Worm (Caenorhabditis elegans) whole organism, L3 larva: ENCODE results near the gene nhr-260.

Experiments used
- aly-2 ChIP-seq: fragments of 150-350 bp; optimal IDR thresholded peaks from 2 replicates; lab custom pipeline; 2014; ENCODE audit warnings: missing biosample characterization, missing genetic modification characterization
- ama-1 ChIP-seq: fragments of 150-350 bp; optimal IDR thresholded peaks from 2 replicates; lab custom pipeline; 2018
- ceh-16 ChIP-seq: sonication (generic microtip); optimal IDR thresholded peaks from 2 replicates; lab custom pipeline; 2017; ENCODE audit warnings: missing biosample characterization, missing genetic modification characterization
- ceh-28 ChIP-seq: fragments of 150-350 bp; optimal IDR thresholded peaks from 2 replicates; lab custom pipeline; 2014; ENCODE audit warnings: missing biosample characterization, missing genetic modification reagents, missing genetic modification characterization
- ceh-82 ChIP-seq: fragments of 150-350 bp; optimal IDR thresholded peaks from 2 replicates; lab custom pipeline; 2014; ENCODE audit warnings: missing biosample characterization, missing genetic modification characterization
- ceh-9 ChIP-seq: sonication (generic microtip); optimal IDR thresholded peaks from 2 replicates; lab custom pipeline; 2018; ENCODE audit warnings: missing biosample characterization, missing genetic modification characterization
- daf-12 ChIP-seq: fragments of 150-350 bp; optimal IDR thresholded peaks from 2 replicates; lab custom pipeline; 2014; ENCODE audit warnings: missing biosample characterization, missing genetic modification reagents, missing genetic modification characterization
- egl-27 ChIP-seq: sonication (generic microtip); optimal IDR thresholded peaks from 4 replicates; lab custom pipeline; 2017; ENCODE audit warnings: missing biosample characterization, missing genetic modification reagents, missing genetic modification characterization
- elt-1 ChIP-seq: fragments of 150-350 bp; optimal IDR thresholded peaks from 2 replicates; lab custom pipeline; 2014; ENCODE audit warnings: missing biosample characterization, missing genetic modification characterization
- elt-2 ChIP-seq: sonication (generic microtip); optimal IDR thresholded peaks from 2 replicates; lab custom pipeline; 2016; ENCODE audit warnings: missing genetic modification reagents, mild to moderate bottlenecking, missing genetic modification characterization, missing compliant biosample characterization
- fkh-10 ChIP-seq: sonication (generic microtip); optimal IDR thresholded peaks from 2 replicates; lab custom pipeline; 2017; ENCODE audit warnings: missing biosample characterization, missing genetic modification reagents, missing genetic modification characterization
- fkh-2 ChIP-seq: fragments of 150-350 bp; optimal IDR thresholded peaks from 2 replicates; lab custom pipeline; 2014; ENCODE audit warnings: missing biosample characterization, missing genetic modification reagents, missing genetic modification characterization
- hmg-11 ChIP-seq: sonication (generic microtip); optimal IDR thresholded peaks from 2 replicates; lab custom pipeline; 2016; ENCODE audit warnings: missing genetic modification characterization, missing compliant biosample characterization
- lin-15B ChIP-seq: fragments of 150-350 bp; optimal IDR thresholded peaks from 2 replicates; lab custom pipeline; 2014; ENCODE audit warnings: missing biosample characterization, missing genetic modification characterization
- lsy-12 ChIP-seq: sonication (generic microtip); optimal IDR thresholded peaks from 2 replicates; lab custom pipeline; 2016; ENCODE audit warnings: mild to moderate bottlenecking, missing genetic modification characterization, missing compliant biosample characterization
- nfya-1 ChIP-seq: sonication (generic microtip); optimal IDR thresholded peaks from 2 replicates; lab custom pipeline; 2017; ENCODE audit warnings: missing genetic modification characterization, mild to moderate bottlenecking, missing compliant biosample characterization, antibody characterized with exemption, moderate library complexity; ENCODE audit not compliant: insufficient read depth
- nhr-11 ChIP-seq: fragments of 150-350 bp; optimal IDR thresholded peaks from 2 replicates; lab custom pipeline; 2014; ENCODE audit warnings: missing biosample characterization, missing genetic modification characterization
- nhr-23 ChIP-seq: fragments of 150-350 bp; optimal IDR thresholded peaks from 2 replicates; lab custom pipeline; 2014; ENCODE audit warnings: missing biosample characterization, missing genetic modification reagents, missing genetic modification characterization
- nhr-237 ChIP-seq: fragments of 150-350 bp; optimal IDR thresholded peaks from 2 replicates; lab custom pipeline; 2014; ENCODE audit warnings: missing biosample characterization, missing genetic modification characterization
- nhr-28 ChIP-seq: fragments of 150-350 bp; optimal IDR thresholded peaks from 2 replicates; lab custom pipeline; 2014; ENCODE audit warnings: missing biosample characterization, missing genetic modification characterization
- nhr-43 ChIP-seq: sonication (generic microtip); optimal IDR thresholded peaks from 2 replicates; lab custom pipeline; 2016; ENCODE audit warnings: mild to moderate bottlenecking, missing genetic modification characterization, missing compliant biosample characterization; ENCODE audit not compliant: poor library complexity, severe bottlenecking
- nhr-76 ChIP-seq: fragments of 150-350 bp; sonication (generic microtip); optimal IDR thresholded peaks from 5 replicates; lab custom pipeline; 2014; ENCODE audit warnings: missing biosample characterization, missing genetic modification characterization
- pha-4 ChIP-seq: fragments of 150-350 bp; optimal IDR thresholded peaks from 2 replicates; lab custom pipeline; 2014; ENCODE audit warnings: missing biosample characterization, missing genetic modification reagents, missing genetic modification characterization
- pqm-1 ChIP-seq: fragments of 150-350 bp; optimal IDR thresholded peaks from 2 replicates; lab custom pipeline; 2017; ENCODE audit warnings: missing biosample characterization, missing genetic modification characterization, inconsistent platforms
- sea-2 ChIP-seq: fragments of 150-350 bp; sonication (generic microtip); optimal IDR thresholded peaks from 4 replicates; lab custom pipeline; 2014; ENCODE audit warnings: missing biosample characterization, missing genetic modification reagents, missing genetic modification characterization
- snpc-4 ChIP-seq: fragments of 150-350 bp; optimal IDR thresholded peaks from 2 replicates; lab custom pipeline; 2014; ENCODE audit warnings: missing biosample characterization, missing genetic modification characterization
- unc-62 ChIP-seq: fragments of 150-350 bp; sonication (generic microtip); optimal IDR thresholded peaks from 4 replicates; lab custom pipeline; 2014; ENCODE audit warnings: missing biosample characterization, missing genetic modification reagents, missing genetic modification characterization
- zag-1 ChIP-seq: fragments of 150-350 bp; optimal IDR thresholded peaks from 2 replicates; lab custom pipeline; 2014; ENCODE audit warnings: missing biosample characterization, missing genetic modification characterization
- ztf-11 ChIP-seq: fragments of 150-350 bp; optimal IDR thresholded peaks from 2 replicates; lab custom pipeline; 2014; ENCODE audit warnings: missing biosample characterization, missing genetic modification characterization

Gene nhr-260

ce11 chrV:1471078-1471969, 40.1 kb downstream of the nhr-260 start (continued):
- TF ChIP-seq ceh-9 (tag; lab: Kevin White, UChicago): no peak
- TF ChIP-seq nhr-76 (tag; lab: Kevin White, UChicago): no peak
- no peak for TF ChIP-seq ztf-11 (tag; lab: Kevin White, UChicago)
- TF ChIP-seq, all 47 proteins: peak for 15

DNA sequence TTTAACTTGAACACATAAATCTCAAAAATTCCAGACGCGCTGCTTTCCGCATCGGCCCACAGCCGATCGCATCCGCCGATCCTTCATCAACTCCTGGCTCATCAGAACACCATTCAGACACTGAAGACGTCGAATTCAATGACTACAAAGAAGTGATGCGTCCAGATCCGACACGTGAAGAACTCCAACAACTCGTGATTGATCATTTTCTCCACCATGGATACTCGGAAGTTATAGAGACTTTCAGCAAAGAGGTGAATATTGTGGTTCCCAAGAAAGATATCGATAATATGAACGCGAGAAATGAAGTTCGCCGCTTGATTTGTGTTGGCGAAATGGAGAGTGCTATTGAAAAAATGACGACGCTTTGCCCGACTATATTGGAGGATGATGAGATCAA, 42.5 kb downstream of the nhr-260 start:
- no peak for TF ChIP-seq elt-1 (tag; lab: Kevin White, UChicago)

DNA sequence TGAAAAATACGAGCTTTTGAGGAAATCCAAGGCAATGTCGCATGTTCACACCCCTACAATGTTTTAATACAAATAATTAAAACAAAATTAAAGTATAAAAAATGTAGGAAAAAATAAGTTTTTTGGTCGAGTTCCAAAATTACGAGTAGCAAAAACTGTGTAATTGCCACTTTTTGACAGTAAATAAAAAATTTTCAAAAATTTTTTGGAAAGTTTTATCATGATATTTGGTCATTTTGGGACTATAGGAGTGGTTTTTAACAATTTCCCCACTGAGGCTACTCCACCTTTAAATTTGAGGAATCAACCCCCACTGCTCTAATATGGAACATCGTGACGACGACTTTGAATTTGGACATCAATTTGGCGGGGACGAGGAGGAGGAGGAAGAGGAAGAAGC, 44.0 kb downstream of the nhr-260 start, which contains the start of gene gid-8:
gid-8 (plus strand) TSS at position 301 of the 400 bp plus-strand sequence.
- TF ChIP-seq pqm-1 (no peak), fkh-2 (no peak), lsy-12 (no peak), nhr-237 (tag; lab: Kevin White, UChicago) (no peak), daf-12 (tag; lab: Kevin White, UChicago) (no peak), sea-2 (GFP tag; lab: Kevin White, UChicago) (no peak), fkh-10 (GFP tag; lab: Kevin White, UChicago) (no peak), egl-27 (tag; lab: Kevin White, UChicago) (no peak), nhr-43 (tag; lab: Kevin White, UChicago) (no peak), lin-15B (no peak), aly-2 (tag; lab: Kevin White, UChicago) (no peak), nfya-1 (tag; lab: Kevin White, UChicago) (no peak), nhr-76 (tag; lab: Kevin White, UChicago) (no peak), ceh-16 (no peak), nhr-11 (no peak), pha-4 (tag; lab: Kevin White, UChicago) (no peak), zag-1 (tag; lab: Kevin White, UChicago) (no peak), elt-2 (tag; lab: Kevin White, UChicago) (no peak), snpc-4 (tag; lab: Kevin White, UChicago) (no peak)

ce11 chrV:1466949-1467348, 44.5 kb downstream of the nhr-260 start:
- peak; percentile 29 for TF ChIP-seq elt-2 (tag; lab: Kevin White, UChicago)
- peak; percentile 28 for TF ChIP-seq ceh-28
- TF ChIP-seq pha-4 (tag; lab: Kevin White, UChicago): peak; percentile 28
- no peak for TF ChIP-seq ceh-9 (tag; lab: Kevin White, UChicago)
- peak; percentile 47 for TF ChIP-seq nfya-1 (tag; lab: Kevin White, UChicago)
- no peak for TF ChIP-seq nhr-28 (tag; lab: Kevin White, UChicago)
- TF ChIP-seq ama-1 (lab: Kevin White, UChicago): no peak
- no peak for TF ChIP-seq nhr-23 (tag; lab: Kevin White, UChicago)
- peak; percentile 41 for TF ChIP-seq hmg-11
- no peak for TF ChIP-seq zag-1 (tag; lab: Kevin White, UChicago)
- TF ChIP-seq, all 47 proteins: peak for 5

ce11 chrV:1465932-1466331, 45.5 kb downstream of the nhr-260 start:
- no peak for TF ChIP-seq ceh-82 (tag; lab: Kevin White, UChicago)
- TF ChIP-seq, all 47 proteins: peak for 0

DNA sequence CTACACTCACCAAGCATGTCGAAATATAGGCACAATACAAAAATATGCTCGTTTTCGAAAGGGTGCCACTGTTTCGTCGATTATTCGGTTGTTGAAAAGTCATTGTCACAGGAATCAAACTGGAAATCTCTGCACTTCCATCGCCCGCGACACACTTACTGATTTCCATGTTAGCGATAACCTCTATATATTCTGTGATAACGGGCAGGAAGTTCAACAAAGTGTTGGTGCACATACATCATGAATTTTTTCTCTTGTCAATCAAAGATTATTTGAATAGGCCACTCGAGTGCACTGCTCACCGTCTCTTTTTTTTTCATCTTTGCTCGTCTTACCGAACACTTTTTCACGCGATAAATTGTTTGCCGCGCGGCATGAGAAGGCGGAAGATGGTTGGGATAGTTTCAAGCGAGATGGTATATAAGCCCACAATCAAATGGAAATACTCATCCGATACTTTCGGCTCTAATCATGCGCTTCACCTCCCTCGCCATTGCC, 46.8 kb downstream of the nhr-260 start, which contains the start of the genes fpn-1.2 and pqn-54:
fpn-1.2 (minus strand) TSS at position 157 of the 498 bp plus-strand sequence.
pqn-54 (plus strand) TSS at position 448 of the 498 bp plus-strand sequence.
- TF ChIP-seq elt-2 (tag; lab: Kevin White, UChicago) (peak; percentile 53), pqm-1 (peak; percentile 20), unc-62 (no peak), sea-2 (GFP tag; lab: Kevin White, UChicago) (no peak)
